Worm (Caenorhabditis elegans) whole organism, L1 larva: ENCODE measurements around the gene clec-127.

Source experiments
- blmp-1 ChIP-seq: fragments of 150-350 bp; optimal IDR thresholded peaks from 2 replicates; lab custom pipeline; 2014; ENCODE audit warnings: missing biosample characterization, missing genetic modification characterization
- ceh-82 ChIP-seq, 3 experiments: fragments of 150-350 bp in 1 of 3; sonication (generic microtip) in 2 of 3; optimal IDR thresholded peaks; 2 replicates each; lab custom pipeline; 2014 to 2017; ENCODE audit warnings: missing biosample characterization in 3 of 3, missing genetic modification characterization in 3 of 3
- lsy-2 ChIP-seq, 2 experiments: fragments of 150-350 bp; optimal IDR thresholded peaks; 2 replicates each; lab custom pipeline; 2014; ENCODE audit warnings: missing biosample characterization in 2 of 2, missing genetic modification characterization in 2 of 2
- rnt-1 ChIP-seq: sonication (generic microtip); optimal IDR thresholded peaks from 2 replicates; lab custom pipeline; 2016; ENCODE audit warnings: mild to moderate bottlenecking, missing genetic modification characterization, moderate library complexity, missing compliant biosample characterization
- ztf-11 ChIP-seq, 2 experiments: sonication (generic microtip); optimal IDR thresholded peaks; 2 replicates each; lab custom pipeline; 2016 to 2017; ENCODE audit warnings: missing genetic modification characterization in 2 of 2, missing biosample characterization in 1 of 2, missing compliant biosample characterization in 1 of 2

ce11 chrII:3570927-3571538 is 2.0 kb upstream of the clec-127 start, which contains the start of the genes clec-128 and clec-129:
- TF ChIP-seq blmp-1 (tag; lab: Kevin White, UChicago) (no peak), ztf-11 (tag; optimal IDR thresholded peaks at IDR 0.05; lab: Kevin White, UChicago) (no peak), ceh-82 (tag; optimal IDR thresholded peaks at IDR 0.05; lab: Kevin White, UChicago) (no peak), rnt-1 (no peak), lsy-2 (tag; optimal IDR thresholded peaks at IDR 0.05; lab: Kevin White, UChicago) (no peak)
